Worm (Caenorhabditis elegans) whole organism, L1 larva: ENCODE results near the gene Y53C12A.11.

ENCODE experiments used
- C04F5.9 ChIP-seq: sonication (generic microtip); optimal IDR thresholded peaks from 2 replicates; lab custom pipeline; 2016; ENCODE audit warnings: missing genetic modification characterization, missing compliant biosample characterization
- ceh-8 ChIP-seq: fragments of 200-800 bp; sonication (Bioruptor generic); optimal IDR thresholded peaks from 2 replicates; lab custom pipeline; 2018; ENCODE audit warnings: mild to moderate bottlenecking, missing genetic modification characterization, moderate library complexity, missing compliant biosample characterization
- ceh-82 ChIP-seq, 3 experiments: fragments of 150-350 bp in 1 of 3; sonication (generic microtip) in 2 of 3; optimal IDR thresholded peaks; 2 replicates each; lab custom pipeline; 2014 to 2017; ENCODE audit warnings: missing biosample characterization in 3 of 3, missing genetic modification characterization in 3 of 3
- egl-27 ChIP-seq, 2 experiments: fragments of 150-350 bp in 1 of 2; sonication (generic microtip); optimal IDR thresholded peaks; 3 replicates each; lab custom pipeline; 2017 to 2018; ENCODE audit warnings: missing biosample characterization in 2 of 2, missing genetic modification characterization in 2 of 2, missing genetic modification reagents in 2 of 2
- isw-1 ChIP-seq: fragments of 200-800 bp; sonication (Bioruptor generic); IDR thresholded peaks from 2 replicates; pipeline ENCODE4 v1.3.6; 2022; ENCODE audit warnings: missing genetic modification characterization, missing compliant biosample characterization
- nhr-28 ChIP-seq: fragments of 150-350 bp; optimal IDR thresholded peaks from 2 replicates; lab custom pipeline; 2014; ENCODE audit warnings: missing biosample characterization, missing genetic modification characterization
- pqm-1 ChIP-seq: sonication (generic microtip); optimal IDR thresholded peaks from 3 replicates; lab custom pipeline; 2017; ENCODE audit warnings: missing biosample characterization, missing genetic modification characterization
- sox-4 ChIP-seq: sonication (generic microtip); optimal IDR thresholded peaks from 2 replicates; lab custom pipeline; 2016; ENCODE audit warnings: missing genetic modification characterization, missing compliant biosample characterization
- zag-1 ChIP-seq: fragments of 150-350 bp; optimal IDR thresholded peaks from 2 replicates; lab custom pipeline; 2014; ENCODE audit warnings: missing biosample characterization, missing genetic modification characterization

- TF ChIP-seq nhr-28: no peak
- TF ChIP-seq isw-1 (GFP tag; lab: Robert Waterston, UW): peak; percentile 33
- TF ChIP-seq C04F5.9 (tag; lab: Kevin White, UChicago): no peak
- TF ChIP-seq ceh-8 (GFP tag; lab: Kevin White, UChicago): no peak
- TF ChIP-seq egl-27 (tag; optimal IDR thresholded peaks at IDR 0.05; lab: Kevin White, UChicago): no peak
- TF ChIP-seq ceh-82 (tag; optimal IDR thresholded peaks at IDR 0.05; lab: Kevin White, UChicago): peak; percentile 9 to 69 (median 62)
- no peak for TF ChIP-seq pqm-1 (tag; lab: Kevin White, UChicago)
- no peak for TF ChIP-seq zag-1
- TF ChIP-seq sox-4 (tag; lab: Kevin White, UChicago): no peak
Observed at ce11 chrII:9668959-9669358, 49.5 kb downstream of the Y53C12A.11 start, which contains the start of gene taf-8.
